Worm (Caenorhabditis elegans): ENCODE measurements around the gene del-10.

DNA sequence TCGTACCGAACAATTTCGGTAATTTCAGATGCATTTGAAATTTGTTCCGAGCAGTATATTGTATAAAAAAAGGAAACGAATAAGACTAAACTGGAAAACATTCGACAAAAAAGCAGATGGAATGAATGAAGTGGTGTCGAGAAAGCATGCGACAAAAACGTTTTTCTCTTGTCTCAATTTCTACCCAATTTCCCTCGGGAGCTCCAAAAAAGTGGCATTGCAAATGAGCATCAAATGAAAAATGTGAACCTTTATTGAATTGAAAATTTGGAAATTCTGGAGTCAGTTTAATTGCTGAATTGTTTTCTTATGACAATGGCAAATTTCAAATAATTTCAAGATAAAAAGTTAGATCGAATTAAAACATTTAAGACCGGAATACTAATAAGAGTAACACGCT lies 18.2 kb upstream of the del-10 start, which contains the start of gene R05G9.5:
- TF ChIP-seq lin-39 (tag; optimal IDR thresholded peaks at IDR 0.05) (no peak), elt-3 (tag; optimal IDR thresholded peaks at IDR 0.05) (no peak), nhr-11 (tag; optimal IDR thresholded peaks at IDR 0.05) (no peak), nhr-10 (tag; optimal IDR thresholded peaks at IDR 0.05) (no peak), elt-1 (tag; optimal IDR thresholded peaks at IDR 0.05) (no peak), lin-11 (tag; optimal IDR thresholded peaks at IDR 0.05) (no peak), unc-62 (GFP tag; optimal IDR thresholded peaks at IDR 0.05) (no peak), lsy-2 (tag; optimal IDR thresholded peaks at IDR 0.05) (no peak), nhr-237 (tag; optimal IDR thresholded peaks at IDR 0.05) (no peak), unc-39 (tag; optimal IDR thresholded peaks at IDR 0.05) (no peak), ama-1 (optimal IDR thresholded peaks at IDR 0.05) (no peak), blmp-1 (tag; optimal IDR thresholded peaks at IDR 0.05; ENCODE audit: insufficient read depth) (no peak), mdl-1 (tag; optimal IDR thresholded peaks at IDR 0.05) (no peak), nhr-21 (tag; optimal IDR thresholded peaks at IDR 0.05) (no peak)
